Worm (Caenorhabditis elegans) whole organism, L1 larva: Measurements from ENCODE around the gene srbc-31.

Source experiments
- alr-1 ChIP-seq: fragments of 200-800 bp; sonication (Bioruptor generic); optimal IDR thresholded peaks from 2 replicates; lab custom pipeline; 2018; ENCODE audit warnings: borderline replicate concordance, mild to moderate bottlenecking, missing genetic modification characterization, missing compliant biosample characterization
- ceh-63 ChIP-seq: fragments of 200-800 bp; sonication (Bioruptor generic); optimal IDR thresholded peaks from 2 replicates; lab custom pipeline; 2018; ENCODE audit warnings: mild to moderate bottlenecking, missing genetic modification characterization, missing compliant biosample characterization
- ceh-8 ChIP-seq: fragments of 200-800 bp; sonication (Bioruptor generic); optimal IDR thresholded peaks from 2 replicates; lab custom pipeline; 2018; ENCODE audit warnings: mild to moderate bottlenecking, missing genetic modification characterization, moderate library complexity, missing compliant biosample characterization
- ces-1 ChIP-seq: fragments of 150-350 bp; optimal IDR thresholded peaks from 2 replicates; lab custom pipeline; 2014; ENCODE audit warnings: missing biosample characterization, missing genetic modification reagents, missing genetic modification characterization
- dsc-1 ChIP-seq: sonication (generic microtip); optimal IDR thresholded peaks from 2 replicates; lab custom pipeline; 2016; ENCODE audit warnings: mild to moderate bottlenecking, missing genetic modification characterization, missing compliant biosample characterization
- efl-1 ChIP-seq, 4 experiments: fragments of 150-350 bp; optimal IDR thresholded peaks in 3 of 4; peaks in 1 of 4; 1 replicate in 1 of 4; 2 replicates in 3 of 4; lab custom pipeline; 2014; ENCODE audit warnings: missing biosample characterization in 2 of 4, missing genetic modification characterization in 2 of 4, missing genetic modification reagents in 2 of 4
- egl-27 ChIP-seq, 2 experiments: fragments of 150-350 bp in 1 of 2; sonication (generic microtip); optimal IDR thresholded peaks; 3 replicates each; lab custom pipeline; 2017 to 2018; ENCODE audit warnings: missing biosample characterization in 2 of 2, missing genetic modification characterization in 2 of 2, missing genetic modification reagents in 2 of 2
- elt-3 ChIP-seq, 6 experiments: fragments of 150-350 bp in 1 of 6; sonication (generic microtip); optimal IDR thresholded peaks; 2 replicates each; lab custom pipeline; 2017 to 2018; ENCODE audit warnings: missing biosample characterization in 6 of 6, missing genetic modification characterization in 6 of 6, inconsistent platforms in 1 of 6
- fkh-10 ChIP-seq: sonication (generic microtip); optimal IDR thresholded peaks from 2 replicates; lab custom pipeline; 2017; ENCODE audit warnings: missing biosample characterization, missing genetic modification reagents, missing genetic modification characterization
- fkh-8 ChIP-seq: sonication (generic microtip); optimal IDR thresholded peaks from 2 replicates; lab custom pipeline; 2016; ENCODE audit warnings: mild to moderate bottlenecking, missing genetic modification characterization, missing compliant biosample characterization
- grh-1 ChIP-seq: fragments of 200-800 bp; sonication (Bioruptor generic); IDR thresholded peaks from 2 replicates; pipeline ENCODE4 v1.3.6; 2022; ENCODE audit warnings: missing genetic modification reagents, missing genetic modification characterization, missing compliant biosample characterization
- hlh-17 ChIP-seq: fragments of 200-800 bp; sonication (Bioruptor generic); optimal IDR thresholded peaks from 2 replicates; lab custom pipeline; 2018; ENCODE audit warnings: missing genetic modification characterization, mild to moderate bottlenecking, missing compliant biosample characterization, moderate library complexity, borderline replicate concordance
- hpl-2 ChIP-seq: fragments of 150-350 bp; optimal IDR thresholded peaks from 2 replicates; lab custom pipeline; 2014; ENCODE audit warnings: missing biosample characterization, missing genetic modification reagents, missing genetic modification characterization
- isw-1 ChIP-seq: fragments of 200-800 bp; sonication (Bioruptor generic); IDR thresholded peaks from 2 replicates; pipeline ENCODE4 v1.3.6; 2022; ENCODE audit warnings: missing genetic modification characterization, missing compliant biosample characterization
- lin-13 ChIP-seq: fragments of 150-350 bp; optimal IDR thresholded peaks from 2 replicates; lab custom pipeline; 2014; ENCODE audit warnings: missing biosample characterization, missing genetic modification reagents, missing genetic modification characterization
- lin-14 ChIP-seq: fragments of 200-800 bp; sonication (Bioruptor generic); optimal IDR thresholded peaks from 2 replicates; lab custom pipeline; 2018; ENCODE audit warnings: mild to moderate bottlenecking, missing genetic modification characterization, moderate library complexity, missing compliant biosample characterization
- lin-15B ChIP-seq: fragments of 150-350 bp; sonication (generic microtip); optimal IDR thresholded peaks from 3 replicates; lab custom pipeline; 2014; ENCODE audit warnings: missing biosample characterization, missing genetic modification characterization
- lir-3 ChIP-seq: sonication (generic microtip); optimal IDR thresholded peaks from 2 replicates; lab custom pipeline; 2016; ENCODE audit warnings: mild to moderate bottlenecking, missing genetic modification characterization, moderate library complexity, missing compliant biosample characterization; ENCODE audit not compliant: poor library complexity
- lsy-2 ChIP-seq, 2 experiments: fragments of 150-350 bp; optimal IDR thresholded peaks; 2 replicates each; lab custom pipeline; 2014; ENCODE audit warnings: missing biosample characterization in 2 of 2, missing genetic modification characterization in 2 of 2
- mab-9 ChIP-seq: fragments of 200-800 bp; sonication (Bioruptor generic); IDR thresholded peaks from 2 replicates; pipeline ENCODE4 v1.3.6; 2022; ENCODE audit warnings: missing genetic modification reagents, missing genetic modification characterization, missing compliant biosample characterization
- mdl-1 ChIP-seq, 2 experiments: fragments of 150-350 bp; optimal IDR thresholded peaks; 2 replicates each; lab custom pipeline; 2014 to 2017; ENCODE audit warnings: missing biosample characterization in 2 of 2, missing genetic modification characterization in 2 of 2, inconsistent platforms in 1 of 2
- mef-2 ChIP-seq: fragments of 150-350 bp; optimal IDR thresholded peaks from 2 replicates; lab custom pipeline; 2014; ENCODE audit warnings: missing biosample characterization, missing genetic modification characterization
- nhr-11 ChIP-seq: fragments of 150-350 bp; optimal IDR thresholded peaks from 2 replicates; lab custom pipeline; 2014; ENCODE audit warnings: missing biosample characterization, missing genetic modification characterization
- nhr-19 ChIP-seq: fragments of 200-800 bp; sonication (Bioruptor generic); conservative IDR thresholded peaks from 2 replicates; pipeline ENCODE4 v1.3.6; 2022; ENCODE audit warnings: missing genetic modification characterization, missing compliant biosample characterization
- nhr-71 ChIP-seq: sonication (generic microtip); optimal IDR thresholded peaks from 2 replicates; lab custom pipeline; 2016; ENCODE audit warnings: mild to moderate bottlenecking, missing genetic modification characterization, moderate library complexity, missing compliant biosample characterization
- nhr-77 ChIP-seq: fragments of 150-350 bp; optimal IDR thresholded peaks from 2 replicates; lab custom pipeline; 2014; ENCODE audit warnings: missing biosample characterization, missing genetic modification characterization
- nhr-84 ChIP-seq: sonication (generic microtip); optimal IDR thresholded peaks from 2 replicates; lab custom pipeline; 2017; ENCODE audit warnings: missing biosample characterization, missing genetic modification characterization
- pag-3 ChIP-seq: sonication (generic microtip); optimal IDR thresholded peaks from 2 replicates; lab custom pipeline; 2017; ENCODE audit warnings: missing genetic modification characterization, mild to moderate bottlenecking, missing compliant biosample characterization, antibody characterized with exemption, borderline replicate concordance; ENCODE audit not compliant: insufficient read depth
- pax-3 ChIP-seq: fragments of 200-800 bp; sonication (Bioruptor generic); optimal IDR thresholded peaks from 2 replicates; lab custom pipeline; 2018; ENCODE audit warnings: mild to moderate bottlenecking, missing genetic modification characterization, moderate library complexity, missing compliant biosample characterization
- pqm-1 ChIP-seq: sonication (generic microtip); optimal IDR thresholded peaks from 3 replicates; lab custom pipeline; 2017; ENCODE audit warnings: missing biosample characterization, missing genetic modification characterization
- snu-23 ChIP-seq: sonication (generic microtip); optimal IDR thresholded peaks from 2 replicates; lab custom pipeline; 2016; ENCODE audit warnings: missing genetic modification characterization, missing compliant biosample characterization
- sup-37 ChIP-seq: fragments of 200-800 bp; sonication (Bioruptor generic); optimal IDR thresholded peaks from 2 replicates; lab custom pipeline; 2018; ENCODE audit warnings: mild to moderate bottlenecking, missing genetic modification characterization, missing compliant biosample characterization
- unc-62 ChIP-seq: fragments of 150-350 bp; optimal IDR thresholded peaks from 2 replicates; lab custom pipeline; 2014; ENCODE audit warnings: missing biosample characterization, missing genetic modification reagents, missing genetic modification characterization
- unc-98 ChIP-seq: fragments of 200-800 bp; sonication (Bioruptor generic); IDR thresholded peaks from 2 replicates; pipeline ENCODE4 v1.3.6; 2022; ENCODE audit warnings: missing genetic modification characterization, missing compliant biosample characterization
- vab-15 ChIP-seq: sonication (generic microtip); optimal IDR thresholded peaks from 2 replicates; lab custom pipeline; 2017; ENCODE audit warnings: missing genotype, mild to moderate bottlenecking, missing genetic modification characterization, missing compliant biosample characterization
- xbp-1 ChIP-seq: sonication (generic microtip); optimal IDR thresholded peaks from 2 replicates; lab custom pipeline; 2016; ENCODE audit warnings: missing genetic modification characterization, missing compliant biosample characterization
- zag-1 ChIP-seq: fragments of 150-350 bp; optimal IDR thresholded peaks from 2 replicates; lab custom pipeline; 2014; ENCODE audit warnings: missing biosample characterization, missing genetic modification characterization
- zip-4 ChIP-seq: fragments of 200-800 bp; sonication (Bioruptor generic); optimal IDR thresholded peaks from 2 replicates; lab custom pipeline; 2018; ENCODE audit warnings: mild to moderate bottlenecking, missing genetic modification characterization, moderate library complexity, missing compliant biosample characterization

srbc-31 gene

DNA sequence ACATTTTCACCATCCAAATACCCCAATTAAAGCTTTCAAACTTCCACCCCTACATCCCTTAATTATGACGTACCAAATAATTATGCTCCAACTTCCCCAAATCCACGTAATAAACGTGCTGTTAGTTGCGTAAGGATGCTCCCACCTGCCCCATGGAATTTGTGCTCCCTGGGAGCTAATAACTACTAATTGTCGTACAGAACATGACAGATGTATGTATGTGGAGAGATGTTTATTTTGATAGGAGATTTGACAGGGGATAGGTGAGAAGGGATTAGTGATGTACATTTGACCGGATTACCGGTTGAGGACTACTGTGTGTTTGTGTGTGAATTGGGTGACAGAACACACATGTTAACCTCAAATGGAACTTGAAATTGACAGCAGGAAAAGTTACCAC, 27.6 kb downstream of the srbc-31 start:
- TF ChIP-seq lin-14 (GFP tag; lab: Kevin White, UChicago) (no peak), pag-3 (tag; lab: Kevin White, UChicago) (no peak), fkh-8 (tag; lab: Kevin White, UChicago) (no peak), zip-4 (GFP tag; lab: Kevin White, UChicago) (no peak), snu-23 (GFP tag; lab: Kevin White, UChicago) (no peak), egl-27 (tag; optimal IDR thresholded peaks at IDR 0.05; lab: Kevin White, UChicago) (no peak), dsc-1 (tag; lab: Kevin White, UChicago) (no peak), nhr-11 (tag; lab: Kevin White, UChicago) (no peak), isw-1 (no peak), vab-15 (tag; lab: Kevin White, UChicago) (no peak), nhr-71 (tag; lab: Kevin White, UChicago) (no peak), elt-3 (tag; optimal IDR thresholded peaks at IDR 0.05; lab: Kevin White, UChicago) (no peak), pqm-1 (tag; lab: Kevin White, UChicago) (no peak)
- TF ChIP-seq, all 84 proteins: peak for 0

DNA sequence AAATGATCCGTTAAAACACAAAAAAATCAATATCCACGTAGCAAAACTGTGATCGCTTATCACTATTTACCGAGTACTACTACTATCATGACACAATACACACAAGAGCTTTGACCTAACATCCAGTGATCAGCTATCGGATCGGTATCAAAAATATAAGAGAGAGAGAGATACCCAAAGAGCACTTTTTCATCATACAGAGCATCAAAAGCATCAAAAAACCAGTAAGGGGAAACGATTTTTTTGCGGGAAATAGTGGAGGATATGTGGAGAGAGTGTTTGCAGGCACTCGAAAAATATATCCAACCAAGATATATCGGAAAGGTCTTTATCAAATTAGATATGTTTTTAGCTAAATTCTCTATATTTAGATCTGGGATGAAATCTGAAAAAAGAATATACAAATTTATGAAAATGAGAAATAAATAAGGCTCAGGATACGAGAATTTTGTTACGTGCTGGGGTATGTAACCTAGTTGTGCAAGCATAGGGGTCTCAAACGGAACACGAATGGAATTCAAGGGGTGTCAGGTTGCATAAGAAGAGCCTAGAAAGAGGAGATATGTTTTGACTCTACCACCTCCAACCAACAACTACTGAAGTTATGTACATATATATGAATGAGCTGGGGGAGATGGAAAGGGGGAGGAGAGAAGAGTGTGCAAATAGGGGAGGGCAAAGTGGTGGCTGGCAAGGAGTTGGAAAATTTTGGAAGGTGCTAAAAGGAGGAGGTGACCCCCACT, 32.1 kb downstream of the srbc-31 start:
- TF ChIP-seq lir-3 (tag; lab: Kevin White, UChicago) (no peak), efl-1 (optimal IDR thresholded peaks at IDR 0.05; lab: Kevin White, UChicago) (no peak), efl-1 (GFP tag; optimal IDR thresholded peaks at IDR 0.05 in 1 of 2; lab: Kevin White, UChicago) (peak in 1 of 2 experiments; percentile 83)

DNA sequence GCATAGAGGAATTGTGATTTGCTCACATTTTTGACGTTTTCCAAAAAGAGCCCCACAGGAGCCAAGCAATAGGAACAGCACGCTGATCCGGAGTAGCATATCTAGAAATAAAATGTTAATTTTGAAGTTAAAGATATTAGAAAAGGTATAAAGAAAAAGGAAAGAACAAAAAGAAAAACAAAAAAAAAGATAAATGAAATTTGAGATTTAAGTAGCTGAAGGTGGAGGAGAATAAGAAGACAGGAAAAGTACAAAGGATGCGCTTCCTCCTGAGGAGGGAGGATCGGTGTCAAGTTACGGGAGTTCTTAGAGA, 32.7 kb downstream of the srbc-31 start, which contains the start of gene cfz-2:
cfz-2 (minus strand) TSS at position 101 of the 313 bp plus-strand sequence.
- TF ChIP-seq nhr-84 (tag; lab: Kevin White, UChicago), result no peak
- no peak for TF ChIP-seq sup-37 (GFP tag; lab: Kevin White, UChicago)
- TF ChIP-seq mef-2, result no peak
- no peak for TF ChIP-seq unc-98
- no peak for TF ChIP-seq lin-15B
- no peak for TF ChIP-seq lin-14 (GFP tag; lab: Kevin White, UChicago)

DNA sequence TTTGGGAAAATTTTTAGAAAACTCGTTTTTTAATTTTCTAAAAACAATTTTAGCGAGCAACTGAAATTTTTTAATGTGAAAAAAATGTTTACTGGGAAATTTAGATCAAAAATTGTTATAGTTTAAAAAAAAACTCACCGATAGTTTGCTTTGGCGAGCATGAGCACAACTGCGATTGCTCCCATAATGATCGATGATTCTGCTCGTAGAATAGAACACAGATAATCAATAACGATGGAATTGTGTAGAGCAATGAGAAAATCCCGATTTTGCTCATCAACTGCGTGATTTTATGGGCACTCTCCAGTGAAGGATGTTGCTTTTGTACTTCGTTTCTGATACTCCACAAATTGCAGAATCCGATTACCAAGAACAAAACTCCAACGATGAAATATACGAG, 34.8 kb downstream of the srbc-31 start:
- no peak for TF ChIP-seq nhr-19 (GFP tag; lab: Robert Waterston, UW)
- TF ChIP-seq efl-1 (optimal IDR thresholded peaks at IDR 0.05; lab: Kevin White, UChicago), result no peak
- peak in 1 of 2 experiments; percentile 71 for TF ChIP-seq efl-1 (GFP tag; optimal IDR thresholded peaks at IDR 0.05 in 1 of 2; lab: Kevin White, UChicago)
- TF ChIP-seq hlh-17, result no peak
- no peak for TF ChIP-seq unc-62 (GFP tag; lab: Kevin White, UChicago)
- TF ChIP-seq, all 84 proteins: peak for 1

DNA sequence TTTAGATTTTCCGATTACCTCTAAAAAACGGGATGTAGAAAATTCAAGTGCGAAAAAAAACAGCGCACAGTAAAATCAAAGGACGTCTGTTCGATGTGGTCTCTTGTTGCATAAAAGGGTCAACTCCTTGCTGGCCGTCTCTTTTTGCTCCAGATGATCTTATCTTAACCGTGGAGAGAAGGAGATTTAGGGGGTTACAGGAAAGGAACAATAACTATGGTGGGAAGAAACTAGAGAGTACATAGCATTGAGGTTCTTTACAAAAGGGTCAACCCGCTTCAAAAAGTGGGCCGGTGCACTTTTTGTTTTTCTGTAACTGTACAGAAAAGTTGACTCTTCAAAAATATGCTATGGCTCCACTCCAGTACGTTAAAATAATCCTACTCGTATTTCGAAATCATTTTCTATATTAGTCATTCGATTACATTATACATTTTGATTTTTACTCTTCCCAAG, 45.8 kb downstream of the srbc-31 start, which contains the start of the genes T20D4.19 and srj-9:
T20D4.19 (minus strand) TSS at position 101 of the 456 bp plus-strand sequence.
srj-9 (plus strand) TSS at position 406 of the 456 bp plus-strand sequence.
- TF ChIP-seq pag-3 (tag; lab: Kevin White, UChicago), result no peak
- no peak for TF ChIP-seq fkh-10 (GFP tag; lab: Kevin White, UChicago)

DNA sequence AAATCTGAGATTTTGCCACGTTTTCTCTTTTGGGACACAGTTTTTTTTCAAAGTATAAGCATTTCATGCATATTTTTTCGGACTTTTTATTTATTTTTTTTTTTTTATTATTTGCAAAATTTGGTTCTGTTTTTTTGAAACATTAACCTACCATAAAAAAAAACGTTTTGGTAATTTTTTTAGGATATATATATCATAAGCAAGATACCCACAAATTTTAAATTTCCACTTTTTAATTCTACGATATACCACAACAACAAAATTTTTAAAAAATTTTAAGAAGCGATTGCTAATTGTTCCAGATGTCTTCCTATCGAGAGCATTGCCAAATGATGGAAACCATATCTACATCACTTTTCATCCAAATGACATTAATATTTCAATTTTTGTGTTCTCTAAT, 48.7 kb downstream of the srbc-31 start, which contains the start of gene srab-20:
srab-20 (plus strand) TSS at position 301 of the 400 bp plus-strand sequence.
- no peak for TF ChIP-seq fkh-8 (tag; lab: Kevin White, UChicago)
- no peak for TF ChIP-seq mdl-1 (tag; optimal IDR thresholded peaks at IDR 0.05; lab: Kevin White, UChicago)
- no peak for TF ChIP-seq grh-1 (GFP tag; lab: Robert Waterston, UW)
- no peak for TF ChIP-seq ceh-8 (GFP tag; lab: Kevin White, UChicago)
- TF ChIP-seq nhr-77 (tag; lab: Kevin White, UChicago), result no peak
- TF ChIP-seq sup-37 (GFP tag; lab: Kevin White, UChicago), result no peak
- TF ChIP-seq elt-3 (tag; optimal IDR thresholded peaks at IDR 0.05; lab: Kevin White, UChicago), result no peak
- TF ChIP-seq hlh-17, result no peak
- TF ChIP-seq xbp-1 (tag; lab: Kevin White, UChicago), result no peak
- no peak for TF ChIP-seq lin-13 (GFP tag; lab: Kevin White, UChicago)
- no peak for TF ChIP-seq pax-3 (tag; lab: Kevin White, UChicago)
- TF ChIP-seq ceh-63, result no peak
- TF ChIP-seq mab-9, result no peak
- no peak for TF ChIP-seq zag-1
- TF ChIP-seq isw-1, result no peak
- TF ChIP-seq alr-1 (tag; lab: Kevin White, UChicago), result no peak
- no peak for TF ChIP-seq ces-1 (GFP tag; lab: Kevin White, UChicago)
- no peak for TF ChIP-seq lsy-2 (tag; optimal IDR thresholded peaks at IDR 0.05; lab: Kevin White, UChicago)
- TF ChIP-seq hpl-2 (GFP tag; lab: Kevin White, UChicago), result no peak
